Worm (Caenorhabditis elegans): ENCODE measurements around the gene K12H6.4.

K12H6.4 gene

DNA sequence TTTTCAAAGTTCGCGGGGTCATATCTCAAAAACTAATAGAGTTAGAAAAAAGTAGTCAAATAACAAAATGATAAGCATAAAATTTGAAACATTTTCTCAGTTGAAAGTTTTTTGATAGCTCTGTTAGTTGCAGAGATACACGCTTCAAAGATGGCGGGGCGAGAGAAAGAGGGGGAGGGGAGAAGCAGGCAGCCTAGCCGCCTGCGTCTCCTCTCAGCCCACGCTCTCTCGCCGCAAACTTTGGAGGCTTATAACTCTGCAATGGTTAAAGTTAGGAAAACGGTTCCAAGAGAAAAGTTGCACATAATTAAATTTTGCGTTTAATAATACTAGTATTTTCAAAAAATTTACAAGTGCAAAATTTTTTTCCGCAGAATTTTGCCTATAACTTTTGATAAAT lies 22.3 kb downstream of the K12H6.4 start:
- peak; percentile 48 for TF ChIP-seq lin-13 (GFP tag; optimal IDR thresholded peaks at IDR 0.05)
- TF ChIP-seq ztf-4 (tag; optimal IDR thresholded peaks at IDR 0.05), result no peak

ce11 chrII:2800550-2801233 lies 23.4 kb downstream of the K12H6.4 start, which contains the start of gene nhr-119:
Gene nhr-119 (minus strand): TSS chrII:2800600.
- peak; percentile 77 for TF ChIP-seq egl-27 (tag; optimal IDR thresholded peaks at IDR 0.05)
- peak; percentile 94 for TF ChIP-seq fos-1 (tag; optimal IDR thresholded peaks at IDR 0.05)
- no peak for TF ChIP-seq zag-1 (tag; optimal IDR thresholded peaks at IDR 0.05)
- no peak for TF ChIP-seq unc-39 (tag; optimal IDR thresholded peaks at IDR 0.05)
- peak; percentile 85 for TF ChIP-seq F13H6.1 (tag; optimal IDR thresholded peaks at IDR 0.05)
- TF ChIP-seq ztf-1 (GFP tag; conservative IDR thresholded peaks at IDR 0.05), result no peak
- TF ChIP-seq ceh-82 (tag; optimal IDR thresholded peaks at IDR 0.05), result no peak
- no peak for TF ChIP-seq R02D3.7 (tag; optimal IDR thresholded peaks at IDR 0.05)
- peak; percentile 46 for TF ChIP-seq skn-1 (tag; optimal IDR thresholded peaks at IDR 0.05)
- no peak for TF ChIP-seq lin-11 (tag; optimal IDR thresholded peaks at IDR 0.05)
- TF ChIP-seq mdl-1 (tag; optimal IDR thresholded peaks at IDR 0.05), result peak; percentile 53 to 65
- peak; percentile 86 for TF ChIP-seq nhr-25 (tag; optimal IDR thresholded peaks at IDR 0.05)
- TF ChIP-seq crh-2 (tag; optimal IDR thresholded peaks at IDR 0.05), result peak; percentile 66
- peak; percentile 93 for TF ChIP-seq sma-9 (GFP tag; optimal IDR thresholded peaks at IDR 0.05)
- no peak for TF ChIP-seq sma-9 (tag; optimal IDR thresholded peaks at IDR 0.05)
- peak; percentile 40 for TF ChIP-seq nhr-77 (tag; optimal IDR thresholded peaks at IDR 0.05)
- TF ChIP-seq elt-1 (tag; optimal IDR thresholded peaks at IDR 0.05), result peak; percentile 63
- no peak for TF ChIP-seq mbf-1 (tag; optimal IDR thresholded peaks at IDR 0.05)
- peak; percentile 38 for TF ChIP-seq C34F6.9 (tag; optimal IDR thresholded peaks at IDR 0.05)
- no peak for TF ChIP-seq nhr-23 (tag; optimal IDR thresholded peaks at IDR 0.05)
- TF ChIP-seq lin-13 (GFP tag; optimal IDR thresholded peaks at IDR 0.05), result peak; percentile 79
- no peak for TF ChIP-seq dmd-4 (tag; optimal IDR thresholded peaks at IDR 0.05)
- TF ChIP-seq unc-55 (GFP tag; optimal IDR thresholded peaks at IDR 0.05), result no peak
- no peak for TF ChIP-seq nhr-237 (tag; optimal IDR thresholded peaks at IDR 0.05)
- TF ChIP-seq lsy-2 (tag; optimal IDR thresholded peaks at IDR 0.05), result peak in 1 of 2 experiments; percentile 73
- peak; percentile 15 for TF ChIP-seq mab-5 (tag; optimal IDR thresholded peaks at IDR 0.05)
- no peak for TF ChIP-seq nhr-10 (tag; optimal IDR thresholded peaks at IDR 0.05)
- peak; percentile 75 for TF ChIP-seq gmeb-1 (tag; optimal IDR thresholded peaks at IDR 0.05)
- no peak for TF ChIP-seq lin-39 (tag; optimal IDR thresholded peaks at IDR 0.05)
- no peak for TF ChIP-seq nhr-12 (tag; optimal IDR thresholded peaks at IDR 0.05)
- TF ChIP-seq nhr-11 (tag; optimal IDR thresholded peaks at IDR 0.05), result no peak
- TF ChIP-seq alr-1 (tag; optimal IDR thresholded peaks at IDR 0.05), result no peak
- no peak for TF ChIP-seq Y55F3AM.14 (GFP tag; optimal IDR thresholded peaks at IDR 0.05)
- no peak for TF ChIP-seq ZK546.5 (tag; optimal IDR thresholded peaks at IDR 0.05)
- peak; percentile 47 for TF ChIP-seq unc-62 (GFP tag; optimal IDR thresholded peaks at IDR 0.05)
- TF ChIP-seq ceh-16 (tag; optimal IDR thresholded peaks at IDR 0.05), result no peak
- no peak for TF ChIP-seq peb-1 (tag; optimal IDR thresholded peaks at IDR 0.05)
- TF ChIP-seq elt-3 (tag; optimal IDR thresholded peaks at IDR 0.05), result no peak
- peak; percentile 27 for TF ChIP-seq sem-4 (tag; optimal IDR thresholded peaks at IDR 0.05)
- TF ChIP-seq blmp-1 (tag; optimal IDR thresholded peaks at IDR 0.05; ENCODE audit: insufficient read depth), result peak; percentile 79
- peak; percentile 44 for TF ChIP-seq nhr-6 (tag; optimal IDR thresholded peaks at IDR 0.05)
- no peak for TF ChIP-seq ztf-11 (tag; optimal IDR thresholded peaks at IDR 0.05)
- TF ChIP-seq snpc-4 (tag; optimal IDR thresholded peaks at IDR 0.05), result no peak
- TF ChIP-seq sma-3 (GFP tag; optimal IDR thresholded peaks at IDR 0.05), result peak; percentile 96
- peak; percentile 30 for TF ChIP-seq nhr-129 (tag; optimal IDR thresholded peaks at IDR 0.05)
- no peak for TF ChIP-seq aly-2 (tag; optimal IDR thresholded peaks at IDR 0.05)
- peak; percentile 52 for TF ChIP-seq ztf-4 (tag; optimal IDR thresholded peaks at IDR 0.05)
- peak; percentile 90 for TF ChIP-seq nhr-21 (tag; optimal IDR thresholded peaks at IDR 0.05)
- no peak for TF ChIP-seq ama-1 (optimal IDR thresholded peaks at IDR 0.05)
